Worm (Caenorhabditis elegans) whole organism, young adult: ENCODE data around the gene nhr-96.
A peak's percentile ranks its signal among the peaks of the same experiment; 100 is the strongest.

Experiments used
- B0019.2 ChIP-seq: fragments of 200-800 bp; sonication (Bioruptor generic); conservative IDR thresholded peaks from 2 replicates; pipeline ENCODE4 v1.3.6; 2022; ENCODE audit warnings: missing genetic modification reagents, missing genetic modification characterization, missing compliant biosample characterization
- B0035.1 ChIP-seq: sonication (generic microtip); optimal IDR thresholded peaks from 2 replicates; lab custom pipeline; 2016; ENCODE audit warnings: missing genetic modification characterization, mild to moderate bottlenecking, missing compliant biosample characterization, missing genotype, missing genetic modification reagents
- D2030.7 ChIP-seq: fragments of 200-800 bp; sonication (Bioruptor generic); IDR thresholded peaks from 2 replicates; pipeline ENCODE4 v1.3.6; 2022; ENCODE audit warnings: missing genetic modification reagents, missing genetic modification characterization, missing compliant biosample characterization
- F22D6.2 ChIP-seq: sonication (generic microtip); optimal IDR thresholded peaks from 2 replicates; lab custom pipeline; 2016; ENCODE audit warnings: mild to moderate bottlenecking, missing genetic modification characterization, missing compliant biosample characterization
- F55B11.4 ChIP-seq: sonication (generic microtip); optimal IDR thresholded peaks from 2 replicates; lab custom pipeline; 2016; ENCODE audit warnings: missing compliant biosample characterization, missing genetic modification characterization, borderline replicate concordance; ENCODE audit not compliant: insufficient read depth
- F57C9.4 ChIP-seq: sonication (generic microtip); optimal IDR thresholded peaks from 2 replicates; lab custom pipeline; 2017; ENCODE audit warnings: mild to moderate bottlenecking, missing genetic modification characterization, missing compliant biosample characterization
- Y67H2A.10 ChIP-seq: fragments of 200-800 bp; sonication (Bioruptor generic); conservative IDR thresholded peaks from 2 replicates; pipeline ENCODE4 v1.3.6; 2022; ENCODE audit warnings: missing genetic modification reagents, missing genetic modification characterization, missing compliant biosample characterization
- bed-2 ChIP-seq: fragments of 200-800 bp; sonication (Bioruptor generic); IDR thresholded peaks from 2 replicates; pipeline ENCODE4 v1.3.6; 2022; ENCODE audit warnings: missing genetic modification reagents, missing genetic modification characterization, missing compliant biosample characterization
- ceh-40 ChIP-seq: fragments of 200-800 bp; sonication (Bioruptor generic); IDR thresholded peaks from 2 replicates; pipeline ENCODE4 v1.3.6; 2022; ENCODE audit warnings: missing genetic modification characterization, missing compliant biosample characterization
- ceh-79 ChIP-seq: sonication (generic microtip); optimal IDR thresholded peaks from 2 replicates; lab custom pipeline; 2017; ENCODE audit warnings: mild to moderate bottlenecking, missing genetic modification characterization, missing compliant biosample characterization
- die-1 ChIP-seq: sonication (generic microtip); optimal IDR thresholded peaks from 2 replicates; lab custom pipeline; 2016; ENCODE audit warnings: missing genotype, mild to moderate bottlenecking, missing genetic modification characterization, missing compliant biosample characterization
- efl-1 ChIP-seq: fragments of 150-350 bp; optimal IDR thresholded peaks from 2 replicates; lab custom pipeline; 2014; ENCODE audit warnings: missing biosample characterization, missing genetic modification reagents, missing genetic modification characterization
- egrh-3 ChIP-seq: fragments of 200-800 bp; sonication (Bioruptor generic); IDR thresholded peaks from 2 replicates; pipeline ENCODE4 v1.3.6; 2022; ENCODE audit warnings: missing genetic modification reagents, missing genetic modification characterization, missing compliant biosample characterization
- hlh-12 ChIP-seq: sonication (generic microtip); optimal IDR thresholded peaks from 2 replicates; lab custom pipeline; 2016; ENCODE audit warnings: missing genetic modification characterization, missing compliant biosample characterization
- lir-1 ChIP-seq: fragments of 200-800 bp; sonication (Bioruptor generic); conservative IDR thresholded peaks from 2 replicates; pipeline ENCODE4 v1.3.6; 2022; ENCODE audit warnings: missing genetic modification reagents, missing genetic modification characterization, missing compliant biosample characterization
- madf-8 ChIP-seq: fragments of 200-800 bp; sonication (Bioruptor generic); conservative IDR thresholded peaks from 2 replicates; pipeline ENCODE4 v1.3.6; 2022; ENCODE audit warnings: missing genetic modification reagents, missing genetic modification characterization, missing compliant biosample characterization
- mes-4 ChIP-seq: sonication (generic microtip); optimal IDR thresholded peaks from 2 replicates; lab custom pipeline; 2016; ENCODE audit warnings: missing genotype, missing genetic modification characterization, missing compliant biosample characterization
- mxl-1 ChIP-seq: sonication (generic microtip); optimal IDR thresholded peaks from 2 replicates; lab custom pipeline; 2016; ENCODE audit warnings: missing genetic modification characterization, missing compliant biosample characterization
- nfyb-1 ChIP-seq: fragments of 200-800 bp; sonication (Bioruptor generic); IDR thresholded peaks from 2 replicates; pipeline ENCODE4 v1.3.6; 2022; ENCODE audit warnings: missing genetic modification reagents, missing genetic modification characterization, missing compliant biosample characterization
- nhr-179 ChIP-seq: sonication (generic microtip); optimal IDR thresholded peaks from 2 replicates; lab custom pipeline; 2016; ENCODE audit warnings: mild to moderate bottlenecking, missing genetic modification characterization, missing compliant biosample characterization
- nhr-27 ChIP-seq: fragments of 200-800 bp; sonication (Bioruptor generic); optimal IDR thresholded peaks from 2 replicates; lab custom pipeline; 2018; ENCODE audit warnings: mild to moderate bottlenecking, missing genetic modification characterization, moderate library complexity, missing compliant biosample characterization
- nhr-80 ChIP-seq: sonication (generic microtip); optimal IDR thresholded peaks from 2 replicates; lab custom pipeline; 2016; ENCODE audit warnings: missing genetic modification characterization, missing compliant biosample characterization
- nhr-90 ChIP-seq: sonication (generic microtip); optimal IDR thresholded peaks from 2 replicates; lab custom pipeline; 2016; ENCODE audit warnings: missing genotype, mild to moderate bottlenecking, missing genetic modification characterization, missing compliant biosample characterization
- pbrm-1 ChIP-seq: fragments of 200-800 bp; sonication (Bioruptor generic); IDR thresholded peaks from 2 replicates; pipeline ENCODE4 v1.3.6; 2022; ENCODE audit warnings: missing genetic modification reagents, missing genetic modification characterization, missing compliant biosample characterization
- pha-4 ChIP-seq: fragments of 150-350 bp; sonication (generic microtip); optimal IDR thresholded peaks from 2 replicates; lab custom pipeline; 2014; ENCODE audit warnings: missing biosample characterization, missing genetic modification reagents, missing genetic modification characterization
- rcor-1 ChIP-seq: fragments of 200-800 bp; sonication (Bioruptor generic); IDR thresholded peaks from 2 replicates; pipeline ENCODE4 v1.3.6; 2022; ENCODE audit warnings: missing genetic modification reagents, missing genetic modification characterization, missing compliant biosample characterization
- snpc-4 ChIP-seq, 5 experiments: fragments of 150-350 bp in 1 of 5; sonication (generic microtip) in 4 of 5; optimal IDR thresholded peaks; 2 replicates each; lab custom pipeline; 2014 to 2018; ENCODE audit warnings: missing genetic modification characterization in 5 of 5, missing biosample characterization in 3 of 5, antibody characterized with exemption in 2 of 5, mild to moderate bottlenecking in 2 of 5, missing compliant biosample characterization in 2 of 5, missing genotype in 2 of 5, moderate library complexity in 2 of 5, missing genetic modification reagents in 1 of 5
- unc-130 ChIP-seq: sonication (generic microtip); optimal IDR thresholded peaks from 2 replicates; lab custom pipeline; 2016; ENCODE audit warnings: missing genetic modification reagents, missing genetic modification characterization, missing compliant biosample characterization
- zfh-2 ChIP-seq: fragments of 200-800 bp; sonication (Bioruptor generic); conservative IDR thresholded peaks from 2 replicates; pipeline ENCODE4 v1.3.6; 2022; ENCODE audit warnings: missing genetic modification reagents, missing genetic modification characterization, missing compliant biosample characterization
- ztf-18 ChIP-seq: sonication (generic microtip); optimal IDR thresholded peaks from 2 replicates; lab custom pipeline; 2016; ENCODE audit warnings: missing genotype, mild to moderate bottlenecking, missing genetic modification characterization, missing compliant biosample characterization
- ztf-28 ChIP-seq: fragments of 200-800 bp; sonication (Bioruptor generic); IDR thresholded peaks from 2 replicates; pipeline ENCODE4 v1.3.6; 2022; ENCODE audit warnings: missing genetic modification reagents, missing genetic modification characterization, missing compliant biosample characterization

nhr-96 gene

ce11 chrV:2200402-2200801 lies 32.9 kb upstream of the nhr-96 start:
- TF ChIP-seq ceh-79 (tag; lab: Kevin White, UChicago) (no peak), zfh-2 (GFP tag; lab: Robert Waterston, UW) (peak; percentile 63)

- TF ChIP-seq nhr-80 (tag; lab: Kevin White, UChicago) (peak; percentile 24), B0019.2 (GFP tag; lab: Robert Waterston, UW) (no peak), ztf-18 (tag; lab: Kevin White, UChicago) (no peak)
Measured at ce11 chrV:2201240-2201639, 32.0 kb upstream of the nhr-96 start, which contains the start of gene cyp-32B1. TSS of gene cyp-32B1 (minus strand) at chrV:2201415.

ce11 chrV:2204080-2204479 lies 29.2 kb upstream of the nhr-96 start, which contains the start of gene cyp-33C12:
TSS of gene cyp-33C12 (minus strand) at chrV:2204400.
- TF ChIP-seq mes-4 (tag; lab: Kevin White, UChicago) (no peak), hlh-12 (tag; lab: Kevin White, UChicago) (no peak), efl-1 (GFP tag; lab: Kevin White, UChicago) (no peak), ceh-40 (GFP tag; lab: Robert Waterston, UW) (no peak), B0035.1 (tag; lab: Kevin White, UChicago) (no peak), nhr-27 (tag; lab: Kevin White, UChicago) (no peak), nhr-179 (no peak), unc-130 (GFP tag; lab: Kevin White, UChicago) (no peak), bed-2 (GFP tag; lab: Robert Waterston, UW) (no peak), Y67H2A.10 (GFP tag; lab: Robert Waterston, UW) (no peak), nfyb-1 (GFP tag; lab: Robert Waterston, UW) (no peak), lir-1 (GFP tag; lab: Robert Waterston, UW) (no peak), pha-4 (tag; lab: Kevin White, UChicago) (no peak), snpc-4 (GFP tag; optimal IDR thresholded peaks at IDR 0.05; lab: Kevin White, UChicago) (no peak), snpc-4 (tag; optimal IDR thresholded peaks at IDR 0.05; lab: Kevin White, UChicago) (no peak)

ce11 chrV:2206181-2206580 lies 27.1 kb upstream of the nhr-96 start, which contains the start of gene srt-40:
TSS of gene srt-40 (minus strand) at chrV:2206281.
- TF ChIP-seq F22D6.2 (tag; lab: Kevin White, UChicago): no peak
- no peak for TF ChIP-seq rcor-1
- TF ChIP-seq unc-130 (GFP tag; lab: Kevin White, UChicago): no peak
- no peak for TF ChIP-seq F55B11.4 (tag; lab: Kevin White, UChicago)
- TF ChIP-seq bed-2 (GFP tag; lab: Robert Waterston, UW): no peak
- no peak for TF ChIP-seq egrh-3 (GFP tag; lab: Robert Waterston, UW)
- TF ChIP-seq D2030.7 (GFP tag; lab: Robert Waterston, UW): no peak
- no peak for TF ChIP-seq pbrm-1 (GFP tag; lab: Robert Waterston, UW)
- TF ChIP-seq F57C9.4: no peak
- no peak for TF ChIP-seq madf-8 (GFP tag; lab: Robert Waterston, UW)
- TF ChIP-seq nhr-90 (tag; lab: Kevin White, UChicago): no peak
- TF ChIP-seq nhr-27 (tag; lab: Kevin White, UChicago): no peak
- TF ChIP-seq ztf-28 (GFP tag; lab: Robert Waterston, UW): no peak
- TF ChIP-seq, all 124 proteins: peak for 0

ce11 chrV:2206801-2207200 lies 26.5 kb upstream of the nhr-96 start, which contains the start of gene svh-11:
TSS of gene svh-11 (plus strand) at chrV:2207101.
- TF ChIP-seq die-1 (tag; lab: Kevin White, UChicago) (no peak), F57C9.4 (no peak), snpc-4 (GFP tag; optimal IDR thresholded peaks at IDR 0.05; lab: Kevin White, UChicago) (no peak), snpc-4 (tag; optimal IDR thresholded peaks at IDR 0.05; lab: Kevin White, UChicago) (no peak), mxl-1 (tag; lab: Kevin White, UChicago) (no peak), nhr-80 (tag; lab: Kevin White, UChicago) (no peak)
